Fruit fly (Drosophila melanogaster): ENCODE measurements around the gene ems.

The ems gene

dm6 chr3R:13892870-13893269 is 8.8 kb upstream of the ems start (continued):
- TF ChIP-seq CG11093 (GFP tag; IDR thresholded peaks at IDR 0.05) = 0 out of 3 replicates have a peak, but pooled peaks have one; percentile 14
- TF ChIP-seq repo (GFP tag; optimal IDR thresholded peaks at IDR 0.05) = no peak
- TF ChIP-seq CG13123 (GFP tag; optimal IDR thresholded peaks at IDR 0.05) = no peak
- TF ChIP-seq CG8924 (tag; optimal IDR thresholded peaks at IDR 0.05) = peak; percentile 42
- TF ChIP-seq Poxn (GFP tag; IDR thresholded peaks at IDR 0.05) = no peak
- no peak for TF ChIP-seq fru (optimal IDR thresholded peaks at IDR 0.05)
- peak; percentile 46 for TF ChIP-seq CG8388 (GFP tag; optimal IDR thresholded peaks at IDR 0.05)
- TF ChIP-seq CG15696 (tag; optimal IDR thresholded peaks at IDR 0.05) = no peak
- peak; percentile 23 for TF ChIP-seq CG17385 (GFP tag; optimal IDR thresholded peaks at IDR 0.05)
- no peak for TF ChIP-seq CG11560 (tag; IDR thresholded peaks at IDR 0.05)
- no peak for TF ChIP-seq hbn (GFP tag; IDR thresholded peaks at IDR 0.05; ENCODE audit: partially characterized antibody)
- no peak; the same call in 1 of the 2 replicates for TF ChIP-seq ap (GFP tag; IDR thresholded peaks at IDR 0.05)
- no peak for TF ChIP-seq trh (GFP tag; optimal IDR thresholded peaks at IDR 0.05)
- no peak for TF ChIP-seq vfl (GFP tag; optimal IDR thresholded peaks at IDR 0.05)
- no peak for TF ChIP-seq CG5180 (GFP tag; optimal IDR thresholded peaks at IDR 0.05)
- no peak for TF ChIP-seq rib (GFP tag; IDR thresholded peaks at IDR 0.05)
- no peak for TF ChIP-seq exex (tag; optimal IDR thresholded peaks at IDR 0.05)
- TF ChIP-seq Trl (optimal IDR thresholded peaks at IDR 0.05) = no peak
- no peak for TF ChIP-seq Trl (GFP tag; optimal IDR thresholded peaks at IDR 0.05)
- no peak for TF ChIP-seq CG17802 (tag; optimal IDR thresholded peaks at IDR 0.05)
- peak; percentile 44 for TF ChIP-seq Sox100B (GFP tag; optimal IDR thresholded peaks at IDR 0.05)
- TF ChIP-seq unc-4 (GFP tag; IDR thresholded peaks at IDR 0.05; ENCODE audit: partially characterized antibody) = no peak
- TF ChIP-seq dmrt99B (tag; optimal IDR thresholded peaks at IDR 0.05) = peak; percentile 67
- no peak for TF ChIP-seq pan (optimal IDR thresholded peaks at IDR 0.05)
- TF ChIP-seq pan (GFP tag; optimal IDR thresholded peaks at IDR 0.05 in 1 of 2, IDR thresholded peaks at IDR 0.05 in 1 of 2) = peak in 1 of 2 experiments; percentile 18
- no peak for TF ChIP-seq CG1647 (GFP tag; optimal IDR thresholded peaks at IDR 0.05)
- TF ChIP-seq CG13624 (GFP tag; optimal IDR thresholded peaks at IDR 0.05) = no peak
- TF ChIP-seq CG7963 (GFP tag; IDR thresholded peaks at IDR 0.05; ENCODE audit: partially characterized antibody) = no peak
- no peak for TF ChIP-seq CG3163 (GFP tag; optimal IDR thresholded peaks at IDR 0.05)
- no peak for TF ChIP-seq kni (GFP tag; optimal IDR thresholded peaks at IDR 0.05)
- TF ChIP-seq her (GFP tag; optimal IDR thresholded peaks at IDR 0.05) = no peak
- no peak for TF ChIP-seq PHDP (tag; optimal IDR thresholded peaks at IDR 0.05)
- peak; percentile 39 for TF ChIP-seq CG1529 (GFP tag; optimal IDR thresholded peaks at IDR 0.05)
- TF ChIP-seq crol (GFP tag; IDR thresholded peaks at IDR 0.05) = no peak
- TF ChIP-seq odd (GFP tag; optimal IDR thresholded peaks at IDR 0.05) = no peak
- no peak for TF ChIP-seq CG7786 (GFP tag; optimal IDR thresholded peaks at IDR 0.05)
- peak; percentile 56 for TF ChIP-seq CG2678 (tag; optimal IDR thresholded peaks at IDR 0.05)
- no peak for TF ChIP-seq CG12659 (GFP tag; optimal IDR thresholded peaks at IDR 0.05)
- TF ChIP-seq HmgD (GFP tag; optimal IDR thresholded peaks at IDR 0.05) = no peak
- TF ChIP-seq CG10209 (GFP tag; optimal IDR thresholded peaks at IDR 0.05) = peak; percentile 18
- peak; percentile 45 for TF ChIP-seq Ptx1 (GFP tag; IDR thresholded peaks at IDR 0.05)
- no peak for TF ChIP-seq nom (GFP tag; optimal IDR thresholded peaks at IDR 0.05)
- TF ChIP-seq seq (GFP tag; IDR thresholded peaks at IDR 0.05) = no peak
- no peak for TF ChIP-seq Sry-δ (GFP tag; optimal IDR thresholded peaks at IDR 0.05)
- no peak for TF ChIP-seq sug (tag; optimal IDR thresholded peaks at IDR 0.05)
- TF ChIP-seq Tbp (GFP tag; optimal IDR thresholded peaks at IDR 0.05) = no peak
- no peak for TF ChIP-seq CG2129 (GFP tag; IDR thresholded peaks at IDR 0.05; ENCODE audit: partially characterized antibody)
- no peak for TF ChIP-seq CTCF (GFP tag; optimal IDR thresholded peaks at IDR 0.05)
- TF ChIP-seq aop (GFP tag; IDR thresholded peaks at IDR 0.05) = no peak
- no peak for TF ChIP-seq CG18011 (GFP tag; optimal IDR thresholded peaks at IDR 0.05)
- no peak for TF ChIP-seq Opbp (GFP tag; IDR thresholded peaks at IDR 0.05; ENCODE audit: partially characterized antibody)
- no peak for TF ChIP-seq pzg (GFP tag; optimal IDR thresholded peaks at IDR 0.05)
- no peak for TF ChIP-seq Nf-YA (GFP tag; IDR thresholded peaks at IDR 0.05)

Measured in whole organism, embryonic.